Worm (Caenorhabditis elegans) whole organism, L3 larva: ENCODE results near the gene nspb-2.

Experiments used
- fos-1 ChIP-seq: fragments of 150-350 bp; optimal IDR thresholded peaks from 2 replicates; lab custom pipeline; 2014; ENCODE audit warnings: missing biosample characterization, missing genetic modification characterization
- nhr-237 ChIP-seq: fragments of 150-350 bp; optimal IDR thresholded peaks from 2 replicates; lab custom pipeline; 2014; ENCODE audit warnings: missing biosample characterization, missing genetic modification characterization

- TF ChIP-seq fos-1 (tag; lab: Kevin White, UChicago) (no peak), nhr-237 (tag; lab: Kevin White, UChicago) (no peak)
Measured at ce11 chrIV:6602376-6602775, 10.9 kb downstream of the nspb-2 start, which contains the start of gene F15B10.3.
